Worm (Caenorhabditis elegans) whole organism, mixed stage, embryonic: Measurements from ENCODE around the gene F53F1.2.

Experiments
- M03D4.4 ChIP-seq: sonication (generic microtip); optimal IDR thresholded peaks from 2 replicates; lab custom pipeline; 2017; ENCODE audit warnings: mild to moderate bottlenecking, missing genetic modification characterization, missing compliant biosample characterization
- bed-3 ChIP-seq: fragments of 200-800 bp; sonication (Bioruptor generic); optimal IDR thresholded peaks from 3 replicates; lab custom pipeline; 2018; ENCODE audit warnings: mild to moderate bottlenecking, missing genetic modification characterization, moderate library complexity, missing compliant biosample characterization
- blmp-1 ChIP-seq: fragments of 150-350 bp; optimal IDR thresholded peaks from 2 replicates; lab custom pipeline; 2014; ENCODE audit warnings: missing biosample characterization, missing genetic modification characterization
- ceh-39 ChIP-seq: fragments of 150-350 bp; optimal IDR thresholded peaks from 2 replicates; lab custom pipeline; 2014; ENCODE audit warnings: missing biosample characterization, missing genetic modification characterization
- ceh-43 ChIP-seq: fragments of 200-800 bp; sonication (Bioruptor generic); optimal IDR thresholded peaks from 2 replicates; lab custom pipeline; 2018; ENCODE audit warnings: mild to moderate bottlenecking, missing genetic modification characterization, moderate library complexity, missing compliant biosample characterization
- ceh-83 ChIP-seq: fragments of 200-800 bp; sonication (Bioruptor generic); optimal IDR thresholded peaks from 2 replicates; lab custom pipeline; 2018; ENCODE audit warnings: mild to moderate bottlenecking, missing genetic modification characterization, missing compliant biosample characterization
- ces-1 ChIP-seq: fragments of 150-350 bp; optimal IDR thresholded peaks from 2 replicates; lab custom pipeline; 2014; ENCODE audit warnings: missing biosample characterization, missing genetic modification reagents, missing genetic modification characterization
- cnd-1 ChIP-seq: fragments of 200-800 bp; sonication (Bioruptor generic); optimal IDR thresholded peaks from 2 replicates; lab custom pipeline; 2018; ENCODE audit warnings: mild to moderate bottlenecking, missing genetic modification characterization, missing compliant biosample characterization
- drap-1 ChIP-seq: fragments of 200-800 bp; sonication (Bioruptor generic); optimal IDR thresholded peaks from 3 replicates; lab custom pipeline; 2018; ENCODE audit warnings: mild to moderate bottlenecking, missing genetic modification characterization, missing compliant biosample characterization
- elt-1 ChIP-seq: sonication (generic microtip); optimal IDR thresholded peaks from 2 replicates; lab custom pipeline; 2017; ENCODE audit warnings: missing genetic modification characterization, mild to moderate bottlenecking, missing compliant biosample characterization, antibody characterized with exemption, moderate library complexity, borderline replicate concordance; ENCODE audit not compliant: insufficient read depth
- elt-3 ChIP-seq: fragments of 150-350 bp; optimal IDR thresholded peaks from 2 replicates; lab custom pipeline; 2014; ENCODE audit warnings: missing biosample characterization, missing genetic modification characterization
- flh-1 ChIP-seq: fragments of 200-800 bp; sonication (Bioruptor generic); optimal IDR thresholded peaks from 2 replicates; lab custom pipeline; 2018; ENCODE audit warnings: mild to moderate bottlenecking, missing genetic modification characterization, moderate library complexity, missing compliant biosample characterization
- ham-2 ChIP-seq: fragments of 200-800 bp; sonication (Bioruptor generic); optimal IDR thresholded peaks from 2 replicates; lab custom pipeline; 2018; ENCODE audit warnings: mild to moderate bottlenecking, missing genetic modification characterization, missing compliant biosample characterization
- hlh-1 ChIP-seq: fragments of 150-350 bp; optimal IDR thresholded peaks from 2 replicates; lab custom pipeline; 2014; ENCODE audit warnings: missing biosample characterization, missing genetic modification reagents, missing genetic modification characterization
- lin-13 ChIP-seq: fragments of 150-350 bp; optimal IDR thresholded peaks from 2 replicates; lab custom pipeline; 2014; ENCODE audit warnings: missing biosample characterization, missing genetic modification characterization
- lin-32 ChIP-seq: fragments of 200-800 bp; sonication (Bioruptor generic); optimal IDR thresholded peaks from 2 replicates; lab custom pipeline; 2018; ENCODE audit warnings: mild to moderate bottlenecking, missing genetic modification characterization, missing compliant biosample characterization
- lsy-2 ChIP-seq: fragments of 150-350 bp; optimal IDR thresholded peaks from 2 replicates; lab custom pipeline; 2014; ENCODE audit warnings: missing biosample characterization, missing genetic modification characterization
- mab-5 ChIP-seq: fragments of 150-350 bp; optimal IDR thresholded peaks from 2 replicates; lab custom pipeline; 2014; ENCODE audit warnings: missing biosample characterization, missing genetic modification characterization
- mep-1 ChIP-seq: fragments of 150-350 bp; optimal IDR thresholded peaks from 2 replicates; lab custom pipeline; 2017; ENCODE audit warnings: missing biosample characterization, missing genetic modification reagents, missing genetic modification characterization, inconsistent platforms
- mls-2 ChIP-seq: sonication (generic microtip); optimal IDR thresholded peaks from 2 replicates; lab custom pipeline; 2016; ENCODE audit warnings: mild to moderate bottlenecking, missing genetic modification characterization, moderate library complexity, missing compliant biosample characterization
- nhr-12 ChIP-seq: fragments of 150-350 bp; optimal IDR thresholded peaks from 2 replicates; lab custom pipeline; 2014; ENCODE audit warnings: missing biosample characterization, missing genetic modification characterization
- nhr-237 ChIP-seq: fragments of 150-350 bp; optimal IDR thresholded peaks from 2 replicates; lab custom pipeline; 2014; ENCODE audit warnings: missing biosample characterization, missing genetic modification characterization
- nhr-28 ChIP-seq: fragments of 150-350 bp; optimal IDR thresholded peaks from 2 replicates; lab custom pipeline; 2014; ENCODE audit warnings: missing biosample characterization, missing genetic modification characterization
- nhr-76 ChIP-seq: sonication (generic microtip); optimal IDR thresholded peaks from 2 replicates; lab custom pipeline; 2017; ENCODE audit warnings: missing biosample characterization, missing genetic modification characterization
- pha-4 ChIP-seq: fragments of 150-350 bp; optimal IDR thresholded peaks from 2 replicates; lab custom pipeline; 2018; ENCODE audit warnings: missing biosample characterization, missing genetic modification reagents, missing genetic modification characterization
- sem-2 ChIP-seq: fragments of 200-800 bp; sonication (Bioruptor generic); optimal IDR thresholded peaks from 2 replicates; lab custom pipeline; 2018; ENCODE audit warnings: mild to moderate bottlenecking, missing genetic modification characterization, missing compliant biosample characterization
- sptf-1 ChIP-seq: sonication (generic microtip); optimal IDR thresholded peaks from 2 replicates; lab custom pipeline; 2017; ENCODE audit warnings: mild to moderate bottlenecking, missing genetic modification characterization, moderate library complexity, missing compliant biosample characterization
- tbx-8 ChIP-seq: fragments of 200-800 bp; sonication (Bioruptor generic); optimal IDR thresholded peaks from 2 replicates; lab custom pipeline; 2018; ENCODE audit warnings: mild to moderate bottlenecking, missing genetic modification characterization, moderate library complexity, missing compliant biosample characterization
- unc-39 ChIP-seq: fragments of 150-350 bp; optimal IDR thresholded peaks from 2 replicates; lab custom pipeline; 2014; ENCODE audit warnings: missing biosample characterization, missing genetic modification characterization
- ztf-11 ChIP-seq: fragments of 150-350 bp; optimal IDR thresholded peaks from 2 replicates; lab custom pipeline; 2014; ENCODE audit warnings: missing biosample characterization, missing genetic modification characterization

F53F1.2 gene

DNA sequence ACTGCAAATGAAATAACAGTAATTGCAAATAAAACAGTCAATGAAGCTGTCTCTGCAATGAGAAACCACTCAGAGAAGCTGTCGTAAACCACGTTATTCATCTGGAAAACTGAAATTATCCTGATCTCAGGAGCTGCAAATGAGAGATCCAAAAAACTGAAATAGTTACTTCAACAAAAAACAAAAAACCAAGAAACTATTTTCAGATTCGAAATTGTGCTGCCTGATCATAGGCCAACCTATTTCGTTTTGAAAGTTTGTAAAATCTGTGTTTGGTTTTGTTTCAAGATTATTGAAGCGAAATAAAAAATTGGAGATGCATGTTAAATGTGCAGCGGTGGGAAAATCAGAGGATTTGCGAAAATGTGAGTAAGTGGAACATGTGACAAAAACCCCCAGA is 14.0 kb downstream of the F53F1.2 start, which contains the start of gene srv-8:
Gene srv-8 (minus strand): TSS at position 101 of the 400 bp plus-strand sequence.
- no peak for TF ChIP-seq ceh-39 (tag; lab: Kevin White, UChicago)
- TF ChIP-seq sptf-1 (tag; lab: Kevin White, UChicago), result no peak
- no peak for TF ChIP-seq ceh-43 (GFP tag; lab: Kevin White, UChicago)
- no peak for TF ChIP-seq flh-1 (GFP tag; lab: Kevin White, UChicago)
- no peak for TF ChIP-seq bed-3 (GFP tag; lab: Kevin White, UChicago)
- TF ChIP-seq mab-5, result no peak
- TF ChIP-seq nhr-76, result no peak

DNA sequence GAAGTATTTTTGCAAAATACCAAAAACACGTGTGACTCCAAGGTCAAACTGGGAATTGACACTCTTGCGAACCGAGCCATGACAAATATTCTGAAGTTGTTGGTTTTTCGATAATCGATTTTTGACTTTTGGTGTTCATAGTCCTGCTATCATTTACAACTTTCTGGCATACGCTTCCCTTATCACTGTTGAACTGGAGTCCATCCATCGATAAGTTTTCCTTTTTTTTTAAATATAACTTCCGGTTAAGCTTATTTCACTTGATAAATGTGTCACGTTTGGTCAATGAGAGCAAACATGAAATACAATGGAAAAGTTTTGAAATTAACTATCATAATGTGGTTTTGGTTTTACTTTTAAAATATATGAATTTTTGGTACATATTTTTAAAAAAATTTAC is 15.1 kb downstream of the F53F1.2 start:
- TF ChIP-seq bed-3 (GFP tag; lab: Kevin White, UChicago) (no peak), pha-4 (tag; lab: Kevin White, UChicago) (no peak), ces-1 (GFP tag; lab: Kevin White, UChicago) (no peak), elt-1 (tag; lab: Kevin White, UChicago) (no peak), drap-1 (GFP tag; lab: Kevin White, UChicago) (no peak), nhr-76 (no peak), mls-2 (tag; lab: Kevin White, UChicago) (no peak), unc-39 (no peak), nhr-28 (tag; lab: Kevin White, UChicago) (no peak), M03D4.4 (no peak), ceh-43 (GFP tag; lab: Kevin White, UChicago) (no peak), flh-1 (GFP tag; lab: Kevin White, UChicago) (no peak), lin-32 (GFP tag; lab: Kevin White, UChicago) (no peak), blmp-1 (tag; lab: Kevin White, UChicago) (no peak), ztf-11 (tag; lab: Kevin White, UChicago) (no peak)

DNA sequence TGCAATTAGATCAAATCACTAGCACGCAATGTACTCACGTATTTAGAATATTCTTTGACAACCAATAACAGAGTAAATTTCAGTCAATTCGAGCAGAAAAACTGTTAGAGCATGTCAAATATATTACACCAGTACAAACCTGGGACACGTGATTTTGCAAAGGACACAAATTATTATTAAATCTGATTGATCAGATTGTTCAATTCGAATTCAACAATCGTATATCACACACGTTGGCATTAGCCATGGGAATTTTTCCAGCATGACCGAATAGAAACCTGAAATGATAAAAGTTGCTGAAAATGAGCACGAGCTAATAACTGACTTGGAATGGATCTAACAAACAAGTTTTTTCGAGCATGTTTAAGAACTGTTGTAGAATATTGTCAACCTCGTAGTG is 16.4 kb downstream of the F53F1.2 start, which contains the start of gene srv-9:
Gene srv-9 (minus strand): TSS at position 101 of the 400 bp plus-strand sequence.
- TF ChIP-seq hlh-1 (tag; lab: Kevin White, UChicago) (no peak), tbx-8 (no peak), lsy-2 (tag; lab: Kevin White, UChicago) (no peak), elt-1 (tag; lab: Kevin White, UChicago) (no peak), flh-1 (GFP tag; lab: Kevin White, UChicago) (no peak), pha-4 (tag; lab: Kevin White, UChicago) (no peak), lin-13 (tag; lab: Kevin White, UChicago) (no peak), ceh-83 (GFP tag; lab: Kevin White, UChicago) (no peak), ceh-39 (tag; lab: Kevin White, UChicago) (no peak), nhr-237 (no peak), nhr-12 (tag; lab: Kevin White, UChicago) (no peak), ceh-43 (GFP tag; lab: Kevin White, UChicago) (no peak), sem-2 (no peak), elt-3 (tag; lab: Kevin White, UChicago) (no peak), cnd-1 (tag; lab: Kevin White, UChicago) (no peak)
- TF ChIP-seq, all 35 proteins: peak for 0

DNA sequence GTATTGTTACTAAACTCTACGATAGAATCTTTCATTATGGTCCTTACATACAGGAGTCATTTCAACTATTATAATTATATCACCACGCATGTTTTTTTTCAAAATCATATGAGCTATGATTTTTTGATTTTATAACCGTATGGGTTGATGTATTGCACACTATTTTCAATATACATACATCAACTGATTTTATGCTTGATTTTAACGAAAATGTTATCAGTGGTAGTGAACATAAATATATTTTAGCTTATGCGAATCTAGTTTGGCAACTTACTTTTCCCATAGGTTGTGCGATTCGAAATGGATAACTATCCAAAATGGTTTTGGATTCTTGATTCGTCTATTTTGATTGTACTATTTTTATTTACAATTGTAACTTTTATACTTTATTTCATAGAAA is 17.0 kb downstream of the F53F1.2 start, which contains the start of gene srv-10:
Gene srv-10 (plus strand): TSS at position 301 of the 400 bp plus-strand sequence.
- TF ChIP-seq cnd-1 (tag; lab: Kevin White, UChicago), result no peak
- no peak for TF ChIP-seq mep-1 (tag; lab: Kevin White, UChicago)
- no peak for TF ChIP-seq elt-3 (tag; lab: Kevin White, UChicago)
- TF ChIP-seq, all 35 proteins: peak for 0

DNA sequence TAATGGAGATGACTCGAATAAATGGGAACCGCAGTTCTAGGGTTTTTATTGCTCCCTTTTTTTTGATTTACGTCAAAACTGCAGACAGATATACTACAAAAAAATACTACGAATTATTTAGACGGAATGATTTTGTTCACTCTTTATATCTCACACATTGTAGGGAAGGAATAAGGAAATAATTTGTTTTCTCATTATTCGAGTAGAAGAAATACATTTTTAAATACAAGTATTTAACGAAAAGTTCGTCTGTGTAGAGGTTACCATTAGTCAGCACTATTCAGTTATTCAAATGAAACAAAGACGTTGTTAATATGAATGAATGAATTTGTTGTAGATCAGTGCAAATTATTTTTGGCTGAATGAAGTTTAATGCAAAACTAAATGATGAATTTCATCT is 20.1 kb downstream of the F53F1.2 start, which contains the start of gene srd-18:
Gene srd-18 (minus strand): TSS at position 101 of the 400 bp plus-strand sequence.
- TF ChIP-seq pha-4 (tag; lab: Kevin White, UChicago) (no peak), ceh-39 (tag; lab: Kevin White, UChicago) (no peak), lin-32 (GFP tag; lab: Kevin White, UChicago) (no peak), unc-39 (no peak), elt-3 (tag; lab: Kevin White, UChicago) (no peak), M03D4.4 (no peak), ham-2 (GFP tag; lab: Kevin White, UChicago) (no peak), ces-1 (GFP tag; lab: Kevin White, UChicago) (no peak), mls-2 (tag; lab: Kevin White, UChicago) (no peak), nhr-28 (tag; lab: Kevin White, UChicago) (no peak), nhr-76 (no peak), nhr-12 (tag; lab: Kevin White, UChicago) (no peak)
